Fruit fly (Drosophila melanogaster) whole organism, embryonic: ENCODE results near the gene Upf1.
A peak's percentile ranks its signal among the peaks of the same experiment; 100 is the strongest.

ENCODE experiments used
- Ada2b ChIP-seq: fragments of 200-800 bp; sonication (Bioruptor generic); IDR thresholded peaks from 2 replicates; pipeline ENCODE4 v1.3.6; 2022; ENCODE audit warnings: missing biosample characterization, missing genetic modification characterization
- Atf-2 ChIP-seq: fragments of 200-800 bp; sonication (Bioruptor generic); optimal IDR thresholded peaks from 2 replicates; lab custom pipeline; 2016; ENCODE audit warnings: missing biosample characterization, missing genetic modification characterization
- Atf6 ChIP-seq: fragments of 200-800 bp; sonication (Bioruptor generic); IDR thresholded peaks from 2 replicates; pipeline ENCODE4 v1.3.6; 2022; ENCODE audit warnings: missing biosample characterization, missing genetic modification characterization
- CG10274 ChIP-seq: fragments of 200-800 bp; sonication (Bioruptor generic); optimal IDR thresholded peaks from 3 replicates; lab custom pipeline; 2017; ENCODE audit warnings: missing biosample characterization, mild to moderate bottlenecking, missing genetic modification characterization
- CG12942 ChIP-seq: fragments of 200-800 bp; sonication (Bioruptor generic); optimal IDR thresholded peaks from 3 replicates; lab custom pipeline; 2016; ENCODE audit warnings: missing biosample characterization, missing genetic modification characterization
- CG13624 ChIP-seq: fragments of 200-800 bp; sonication (Bioruptor generic); optimal IDR thresholded peaks from 2 replicates; lab custom pipeline; 2016; ENCODE audit warnings: missing biosample characterization, missing genetic modification characterization
- CG1603 ChIP-seq: fragments of 200-800 bp; sonication (Bioruptor generic); optimal IDR thresholded peaks from 2 replicates; lab custom pipeline; 2019; ENCODE audit warnings: missing biosample characterization, mild to moderate bottlenecking, missing genetic modification characterization, moderate library complexity
- CG16813 ChIP-seq: fragments of 200-800 bp; sonication (Bioruptor generic); IDR thresholded peaks from 3 replicates; pipeline ENCODE4 v1.3.6; 2022; ENCODE audit warnings: missing biosample characterization, missing genetic modification characterization; ENCODE audit not compliant: partially characterized antibody
- CG17328 ChIP-seq: fragments of 200-800 bp; sonication (Bioruptor generic); IDR thresholded peaks from 2 replicates; pipeline ENCODE4 v1.3.6; 2022; ENCODE audit warnings: missing biosample characterization, missing genetic modification characterization
- CG17802 ChIP-seq: fragments of 200-800 bp; sonication (Bioruptor generic); optimal IDR thresholded peaks from 2 replicates; lab custom pipeline; 2018; ENCODE audit warnings: missing biosample characterization, mild to moderate bottlenecking, missing genetic modification characterization, moderate library complexity
- CG34376 ChIP-seq: fragments of 200-800 bp; sonication (Bioruptor generic); optimal IDR thresholded peaks from 2 replicates; lab custom pipeline; 2018; ENCODE audit warnings: missing biosample characterization, mild to moderate bottlenecking, missing genetic modification characterization
- CG6654 ChIP-seq: fragments of 200-800 bp; sonication (Bioruptor generic); optimal IDR thresholded peaks from 2 replicates; lab custom pipeline; 2017; ENCODE audit warnings: missing biosample characterization, mild to moderate bottlenecking, missing genetic modification characterization
- CG7786 ChIP-seq: fragments of 200-800 bp; sonication (Bioruptor generic); optimal IDR thresholded peaks from 2 replicates; lab custom pipeline; 2016; ENCODE audit warnings: missing biosample characterization, missing genetic modification characterization
- CG7963 ChIP-seq: fragments of 200-800 bp; sonication (Bioruptor generic); IDR thresholded peaks from 3 replicates; pipeline ENCODE4 v1.3.6; 2022; ENCODE audit warnings: missing biosample characterization, missing genetic modification characterization; ENCODE audit not compliant: partially characterized antibody
- CG7987 ChIP-seq: fragments of 200-800 bp; sonication (Bioruptor generic); optimal IDR thresholded peaks from 2 replicates; lab custom pipeline; 2018; ENCODE audit warnings: missing biosample characterization, mild to moderate bottlenecking, missing genetic modification characterization, moderate library complexity
- CG8290 ChIP-seq, 3 experiments: fragments of 200-800 bp; sonication (Bioruptor generic); optimal IDR thresholded peaks; 2 replicates each; lab custom pipeline; 2016 to 2019; ENCODE audit warnings: missing biosample characterization in 3 of 3, missing genetic modification characterization in 3 of 3, mild to moderate bottlenecking in 2 of 3, moderate library complexity in 1 of 3
- CG9817 ChIP-seq: fragments of 200-800 bp; sonication (Bioruptor generic); optimal IDR thresholded peaks from 2 replicates; lab custom pipeline; 2018; ENCODE audit warnings: missing biosample characterization, mild to moderate bottlenecking, missing genetic modification characterization, moderate library complexity
- CHES-1-like ChIP-seq: fragments of 200-800 bp; sonication (Bioruptor generic); optimal IDR thresholded peaks from 2 replicates; lab custom pipeline; 2016; ENCODE audit warnings: missing biosample characterization, missing genetic modification characterization
- Deaf1 ChIP-seq: fragments of 200-800 bp; optimal IDR thresholded peaks from 3 replicates; lab custom pipeline; 2019; ENCODE audit warnings: missing biosample characterization, mild to moderate bottlenecking, missing genetic modification characterization, moderate library complexity
- E2f1 ChIP-seq: fragments of 200-800 bp; sonication (Bioruptor generic); IDR thresholded peaks from 2 replicates; pipeline ENCODE4 v1.3.6; 2022; ENCODE audit warnings: missing biosample characterization, missing genetic modification characterization
- Eip74EF ChIP-seq, 2 experiments: fragments of 200-800 bp in 1 of 2; fragments of >200 bp in 1 of 2; sonication (Bioruptor generic) in 1 of 2; optimal IDR thresholded peaks; 2 replicates each; lab custom pipeline; 2017 to 2019; ENCODE audit warnings: missing biosample characterization in 2 of 2, missing genetic modification characterization in 2 of 2, mild to moderate bottlenecking in 1 of 2, moderate library complexity in 1 of 2
- Ets97D ChIP-seq: fragments of 200-800 bp; sonication (Bioruptor generic); optimal IDR thresholded peaks from 3 replicates; lab custom pipeline; 2016; ENCODE audit warnings: missing biosample characterization, missing genetic modification characterization
- Fer2 ChIP-seq: fragments of 200-800 bp; sonication (Bioruptor generic); optimal IDR thresholded peaks from 2 replicates; lab custom pipeline; 2018; ENCODE audit warnings: missing biosample characterization, mild to moderate bottlenecking, missing genetic modification characterization, moderate library complexity
- HmgD ChIP-seq: fragments of 200-800 bp; sonication (Bioruptor generic); optimal IDR thresholded peaks from 3 replicates; lab custom pipeline; 2016; ENCODE audit warnings: missing biosample characterization, missing genetic modification characterization
- Hr39 ChIP-seq: fragments of >200 bp; optimal IDR thresholded peaks from 2 replicates; lab custom pipeline; 2017
- NK7.1 ChIP-seq: fragments of 200-800 bp; sonication (Bioruptor generic); optimal IDR thresholded peaks from 3 replicates; lab custom pipeline; 2016; ENCODE audit warnings: missing biosample characterization, missing genetic modification characterization
- NfI ChIP-seq: fragments of 200-800 bp; sonication (Bioruptor generic); optimal IDR thresholded peaks from 3 replicates; lab custom pipeline; 2018; ENCODE audit warnings: missing biosample characterization, mild to moderate bottlenecking, missing genetic modification characterization, moderate library complexity
- Sox100B ChIP-seq: fragments of 200-800 bp; sonication (Bioruptor generic); optimal IDR thresholded peaks from 3 replicates; lab custom pipeline; 2018; ENCODE audit warnings: missing biosample characterization, mild to moderate bottlenecking, missing genetic modification characterization
- Spps ChIP-seq: fragments of 200-800 bp; sonication (Bioruptor generic); optimal IDR thresholded peaks from 2 replicates; lab custom pipeline; 2018; ENCODE audit warnings: missing biosample characterization, mild to moderate bottlenecking, missing genetic modification characterization
- Taf1 ChIP-seq: fragments of 200-800 bp; sonication (Bioruptor generic); IDR thresholded peaks from 2 replicates; pipeline ENCODE4 v1.3.6; 2022; ENCODE audit warnings: missing biosample characterization, missing genetic modification characterization
- YL-1 ChIP-seq: fragments of 200-800 bp; sonication (Bioruptor generic); optimal IDR thresholded peaks from 3 replicates; lab custom pipeline; 2017; ENCODE audit warnings: missing biosample characterization, mild to moderate bottlenecking, missing genetic modification characterization
- az2 ChIP-seq: fragments of 200-800 bp; sonication (Bioruptor generic); optimal IDR thresholded peaks from 3 replicates; lab custom pipeline; 2016; ENCODE audit warnings: missing biosample characterization, missing genetic modification characterization
- bsh ChIP-seq, 2 experiments: fragments of 200-800 bp; sonication (Bioruptor generic); optimal IDR thresholded peaks; 2 replicates each; lab custom pipeline; 2017 to 2018; ENCODE audit warnings: mild to moderate bottlenecking in 2 of 2, missing biosample characterization in 2 of 2, missing genetic modification characterization in 2 of 2, moderate library complexity in 1 of 2
- chif ChIP-seq, 2 experiments: fragments of 200-800 bp; sonication (Bioruptor generic); optimal IDR thresholded peaks; 3 replicates each; lab custom pipeline; 2016; ENCODE audit warnings: missing biosample characterization in 2 of 2, missing genetic modification characterization in 2 of 2
- crp ChIP-seq, 2 experiments: fragments of 200-800 bp; sonication (Bioruptor generic); optimal IDR thresholded peaks; 2 replicates in 1 of 2; 3 replicates in 1 of 2; lab custom pipeline; 2017; ENCODE audit warnings: missing biosample characterization in 2 of 2, missing genetic modification characterization in 2 of 2, mild to moderate bottlenecking in 1 of 2, moderate library complexity in 1 of 2
- fd64A ChIP-seq: fragments of 200-800 bp; sonication (Bioruptor generic); optimal IDR thresholded peaks from 3 replicates; lab custom pipeline; 2018; ENCODE audit warnings: missing biosample characterization, mild to moderate bottlenecking, missing genetic modification characterization
- ftz-f1 ChIP-seq: fragments of 200-800 bp; sonication (Bioruptor generic); optimal IDR thresholded peaks from 2 replicates; lab custom pipeline; 2016; ENCODE audit warnings: missing biosample characterization, missing genetic modification characterization
- fu2 ChIP-seq: fragments of 200-800 bp; sonication (Bioruptor generic); optimal IDR thresholded peaks from 2 replicates; lab custom pipeline; 2016; ENCODE audit warnings: missing biosample characterization, missing genetic modification characterization
- gem ChIP-seq: fragments of 200-800 bp; sonication (Bioruptor generic); optimal IDR thresholded peaks from 2 replicates; lab custom pipeline; 2019; ENCODE audit warnings: missing biosample characterization, mild to moderate bottlenecking, missing genetic modification characterization, moderate library complexity
- gfzf ChIP-seq: fragments of 200-800 bp; sonication (Bioruptor generic); optimal IDR thresholded peaks from 2 replicates; lab custom pipeline; 2016; ENCODE audit warnings: missing biosample characterization, mild to moderate bottlenecking, missing genetic modification characterization, moderate library complexity
- h ChIP-seq: fragments of >200 bp; optimal IDR thresholded peaks from 2 replicates; lab custom pipeline; 2017
- ham ChIP-seq: fragments of 200-800 bp; sonication (Bioruptor generic); IDR thresholded peaks from 2 replicates; pipeline ENCODE4 v1.3.6; 2022; ENCODE audit warnings: missing biosample characterization, missing genetic modification characterization
- jumu ChIP-seq: fragments of 200-800 bp; sonication (Bioruptor generic); optimal IDR thresholded peaks from 3 replicates; lab custom pipeline; 2016; ENCODE audit warnings: missing biosample characterization, missing genetic modification characterization
- lbe ChIP-seq: fragments of 200-800 bp; sonication (Bioruptor generic); optimal IDR thresholded peaks from 2 replicates; lab custom pipeline; 2016; ENCODE audit warnings: missing biosample characterization, mild to moderate bottlenecking, missing genetic modification characterization
- lmd ChIP-seq: fragments of 200-800 bp; sonication (Bioruptor generic); IDR thresholded peaks from 2 replicates; pipeline ENCODE4 v1.3.6; 2022; ENCODE audit warnings: missing biosample characterization, missing genetic modification characterization
- maf-S ChIP-seq: fragments of 200-800 bp; sonication (Bioruptor generic); optimal IDR thresholded peaks from 2 replicates; lab custom pipeline; 2016; ENCODE audit warnings: missing biosample characterization, missing genetic modification characterization
- mam ChIP-seq: fragments of 200-800 bp; sonication (Bioruptor generic); optimal IDR thresholded peaks from 3 replicates; lab custom pipeline; 2016; ENCODE audit warnings: missing biosample characterization, missing genetic modification characterization
- org-1 ChIP-seq: fragments of 200-800 bp; sonication (Bioruptor generic); optimal IDR thresholded peaks from 2 replicates; lab custom pipeline; 2017; ENCODE audit warnings: missing biosample characterization, missing genetic modification characterization
- pho ChIP-seq: fragments of 200-800 bp; sonication (Bioruptor generic); optimal IDR thresholded peaks from 2 replicates; lab custom pipeline; 2016; ENCODE audit warnings: missing biosample characterization, missing genetic modification characterization
- salm ChIP-seq: fragments of 200-800 bp; sonication (Bioruptor generic); optimal IDR thresholded peaks from 2 replicates; lab custom pipeline; 2018; ENCODE audit warnings: missing biosample characterization, mild to moderate bottlenecking, missing genetic modification characterization
- twi ChIP-seq: fragments of 200-800 bp; optimal IDR thresholded peaks from 2 replicates; lab custom pipeline; 2019; ENCODE audit warnings: missing biosample characterization, mild to moderate bottlenecking, missing genetic modification characterization, moderate library complexity

Gene Upf1

dm6 chrX:11852310-11852709 is 52.9 kb downstream of the Upf1 start, which contains the start of gene p24-1 (continued):
- TF ChIP-seq org-1 (no peak), h (lab: Kevin White, UChicago) (no peak), CG12942 (GFP tag; lab: Kevin White, UChicago) (peak; percentile 40), az2 (GFP tag; lab: Kevin White, UChicago) (peak; percentile 9), ham (GFP tag; lab: Robert Waterston, UW) (no peak), CG7786 (GFP tag; lab: Kevin White, UChicago) (peak; percentile 55), CG10274 (GFP tag; lab: Kevin White, UChicago) (no peak), Eip74EF (GFP tag; optimal IDR thresholded peaks at IDR 0.05; lab: Kevin White, UChicago) (no peak), CG7987 (peak; percentile 26), Fer2 (tag; lab: Kevin White, UChicago) (peak; percentile 13), CG17802 (tag; lab: Kevin White, UChicago) (peak; percentile 27), CHES-1-like (GFP tag; lab: Kevin White, UChicago) (peak; percentile 52), salm (no peak), crp (GFP tag; optimal IDR thresholded peaks at IDR 0.05; lab: Kevin White, UChicago) (peak in 1 of 2 experiments; percentile 45), CG6654 (GFP tag; lab: Kevin White, UChicago) (no peak), fu2 (GFP tag; lab: Kevin White, UChicago) (peak; percentile 50), twi (tag; lab: Kevin White, UChicago) (no peak), Ada2b (no peak), CG13624 (GFP tag; lab: Kevin White, UChicago) (peak; percentile 70), Hr39 (lab: Kevin White, UChicago) (no peak), CG1603 (tag; lab: Kevin White, UChicago) (peak; percentile 79), fd64A (no peak), lbe (GFP tag; lab: Kevin White, UChicago) (peak; percentile 49), gfzf (GFP tag; lab: Kevin White, UChicago) (peak; percentile 36), Sox100B (GFP tag; lab: Kevin White, UChicago) (no peak), maf-S (peak; percentile 35), gem (tag; lab: Kevin White, UChicago) (peak; percentile 23), E2f1 (peak; percentile 20; the same call in 1 of the 2 replicates), CG34376 (GFP tag; lab: Kevin White, UChicago) (peak; percentile 51), Spps (tag; lab: Kevin White, UChicago) (no peak), CG7963 (peak; percentile 74), CG16813 (GFP tag; lab: Robert Waterston, UW) (peak; percentile 85), Deaf1 (peak; percentile 18), CG17328 (GFP tag; lab: Robert Waterston, UW) (0 out of 2 replicates have a peak, but pooled peaks have one; percentile 20), CG9817 (tag; lab: Kevin White, UChicago) (peak; percentile 51), Taf1 (no peak), HmgD (GFP tag; lab: Kevin White, UChicago) (peak; percentile 54), NfI (peak; percentile 67), pho (GFP tag; lab: Kevin White, UChicago) (peak; percentile 47), NK7.1 (no peak), lmd (GFP tag; lab: Robert Waterston, UW) (peak; percentile 11; the same call in 1 of the 2 replicates), YL-1 (GFP tag; lab: Kevin White, UChicago) (peak; percentile 90), ftz-f1 (GFP tag; lab: Kevin White, UChicago) (peak; percentile 9), jumu (GFP tag; lab: Kevin White, UChicago) (peak; percentile 65), chif (GFP tag; optimal IDR thresholded peaks at IDR 0.05; lab: Kevin White, UChicago) (peak in 1 of 2 experiments; percentile 31), Atf6 (GFP tag; lab: Robert Waterston, UW) (no peak), Atf-2 (no peak), bsh (GFP tag; optimal IDR thresholded peaks at IDR 0.05; lab: Kevin White, UChicago) (peak in 1 of 2 experiments; percentile 8), Ets97D (GFP tag; lab: Kevin White, UChicago) (peak; percentile 89), CG8290 (GFP tag; optimal IDR thresholded peaks at IDR 0.05; lab: Kevin White, UChicago) (peak; percentile 87), CG8290 (tag; optimal IDR thresholded peaks at IDR 0.05; lab: Kevin White, UChicago) (peak in 1 of 2 experiments; percentile 91), mam (GFP tag; lab: Kevin White, UChicago) (peak; percentile 68)
